Fruit fly (Drosophila melanogaster): Measurements from ENCODE around the gene nom.
A peak's percentile ranks its signal among the peaks of the same experiment; 100 is the strongest.

nom gene

DNA sequence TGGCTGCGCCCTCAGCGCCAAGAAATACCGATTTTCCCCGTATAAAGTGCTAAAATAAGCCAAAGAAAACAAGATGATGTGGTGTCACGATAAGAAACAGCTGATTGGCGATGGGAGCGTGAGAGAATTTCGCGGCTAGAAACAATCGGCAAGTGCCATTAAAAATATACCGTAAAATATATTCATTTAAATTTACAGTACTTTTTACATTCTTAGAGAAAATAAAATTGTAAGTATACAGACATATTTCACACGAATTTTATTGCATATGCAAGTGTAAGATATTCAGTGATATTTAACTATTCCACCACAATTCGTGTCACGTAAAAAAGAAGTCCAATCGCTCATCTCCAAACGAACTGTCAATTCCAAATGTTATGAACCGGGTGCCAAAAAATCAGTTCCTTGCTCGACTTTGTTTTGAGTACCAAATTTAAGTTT lies 46.4 kb upstream of the nom start, which contains the start of the genes Unc50, CG11755 and CG8043 (continued):
- TF ChIP-seq ssp (GFP tag; IDR thresholded peaks at IDR 0.05), result peak; percentile 70
- TF ChIP-seq caup (GFP tag; optimal IDR thresholded peaks at IDR 0.05; ENCODE audit: severe bottlenecking), result peak; percentile 52
- TF ChIP-seq Nf-YA (GFP tag; IDR thresholded peaks at IDR 0.05), result no peak
- TF ChIP-seq Xrp1 (GFP tag; IDR thresholded peaks at IDR 0.05), result peak; percentile 82
- peak; percentile 67 for TF ChIP-seq CG14441 (GFP tag; IDR thresholded peaks at IDR 0.05)
- peak; percentile 11 for TF ChIP-seq CG6765 (GFP tag; optimal IDR thresholded peaks at IDR 0.05)
- peak; percentile 19 for TF ChIP-seq CG31365 (tag; optimal IDR thresholded peaks at IDR 0.05)
- peak; percentile 66 for TF ChIP-seq mirr (GFP tag; optimal IDR thresholded peaks at IDR 0.05)
- TF ChIP-seq gro (GFP tag; optimal IDR thresholded peaks at IDR 0.05), result peak; percentile 25
- TF ChIP-seq Jarid2 (GFP tag; optimal IDR thresholded peaks at IDR 0.05), result no peak
- peak; percentile 83 for TF ChIP-seq CG15696 (tag; optimal IDR thresholded peaks at IDR 0.05)
- peak; percentile 86 for TF ChIP-seq CG12659 (GFP tag; optimal IDR thresholded peaks at IDR 0.05)
- TF ChIP-seq CG9932 (GFP tag; IDR thresholded peaks at IDR 0.05), result peak; percentile 95
- peak; percentile 75; the same call in 2 of the 3 replicates for TF ChIP-seq jigr1 (GFP tag; IDR thresholded peaks at IDR 0.05)
- peak; percentile 39 for TF ChIP-seq CG7987 (GFP tag; optimal IDR thresholded peaks at IDR 0.05)
- no peak for TF ChIP-seq dan (GFP tag; IDR thresholded peaks at IDR 0.05)
- TF ChIP-seq dm (GFP tag; optimal IDR thresholded peaks at IDR 0.05), result no peak
- peak; percentile 74; the same call in 1 of the 2 replicates for TF ChIP-seq ato (GFP tag; IDR thresholded peaks at IDR 0.05; ENCODE audit: partially characterized antibody)
- no peak for TF ChIP-seq btn (GFP tag; optimal IDR thresholded peaks at IDR 0.05)
- TF ChIP-seq CG8924 (tag; optimal IDR thresholded peaks at IDR 0.05), result peak; percentile 82
- TF ChIP-seq CG7372 (GFP tag; IDR thresholded peaks at IDR 0.05), result peak; percentile 59
- TF ChIP-seq CG7271 (tag; optimal IDR thresholded peaks at IDR 0.05), result peak; percentile 30
- TF ChIP-seq CG6175 (GFP tag; IDR thresholded peaks at IDR 0.05), result no peak
- peak; percentile 86 for TF ChIP-seq CG13775 (GFP tag; optimal IDR thresholded peaks at IDR 0.05)
- peak; percentile 83 for TF ChIP-seq ind (GFP tag; optimal IDR thresholded peaks at IDR 0.05)
- no peak for TF ChIP-seq Lim3 (GFP tag; IDR thresholded peaks at IDR 0.05)
- peak; percentile 76 for TF ChIP-seq Mad (GFP tag; optimal IDR thresholded peaks at IDR 0.05)
- peak; percentile 54 for TF ChIP-seq CG18476 (GFP tag; optimal IDR thresholded peaks at IDR 0.05)
- no peak; the same call in 2 of the 3 replicates for TF ChIP-seq CG3726 (GFP tag; IDR thresholded peaks at IDR 0.05)
- peak; percentile 100 for TF ChIP-seq grn (GFP tag; optimal IDR thresholded peaks at IDR 0.05)
- no peak for TF ChIP-seq CG10274 (GFP tag; optimal IDR thresholded peaks at IDR 0.05)
- peak; percentile 66 for TF ChIP-seq fd96Cb (tag; optimal IDR thresholded peaks at IDR 0.05)
- TF ChIP-seq kay (GFP tag; optimal IDR thresholded peaks at IDR 0.05), result peak; percentile 59
- TF ChIP-seq Doc2 (GFP tag; IDR thresholded peaks at IDR 0.05), result no peak
- TF ChIP-seq otp (GFP tag; IDR thresholded peaks at IDR 0.05), result no peak
- peak in 1 of 2 experiments; percentile 72 for TF ChIP-seq bsh (GFP tag; optimal IDR thresholded peaks at IDR 0.05)
- peak; percentile 45; the same call in 1 of the 3 replicates for TF ChIP-seq CG7357 (GFP tag; IDR thresholded peaks at IDR 0.05)
- TF ChIP-seq crol (GFP tag; IDR thresholded peaks at IDR 0.05), result no peak
- TF ChIP-seq CG17328 (GFP tag; IDR thresholded peaks at IDR 0.05), result 0 out of 2 replicates have a peak, but pooled peaks have one; percentile 7
- no peak for TF ChIP-seq cg (GFP tag; optimal IDR thresholded peaks at IDR 0.05)
- TF ChIP-seq lbe (GFP tag; optimal IDR thresholded peaks at IDR 0.05), result peak; percentile 79
- TF ChIP-seq Camta (GFP tag; optimal IDR thresholded peaks at IDR 0.05), result peak; percentile 60
- peak; percentile 59 for TF ChIP-seq CG33213 (GFP tag; optimal IDR thresholded peaks at IDR 0.05)
- 0 out of 3 replicates have a peak, but pooled peaks have one; percentile 32 for TF ChIP-seq ken (GFP tag; IDR thresholded peaks at IDR 0.05)
- peak in 1 of 3 experiments; percentile 75 for TF ChIP-seq Stat92E (GFP tag; optimal IDR thresholded peaks at IDR 0.05)
- no peak for TF ChIP-seq gcm2 (GFP tag; optimal IDR thresholded peaks at IDR 0.05)
- peak; percentile 85 for TF ChIP-seq CG2712 (tag; optimal IDR thresholded peaks at IDR 0.05)
- no peak for TF ChIP-seq CG8359 (GFP tag; optimal IDR thresholded peaks at IDR 0.05; ENCODE audit: borderline replicate concordance)
- no peak for TF ChIP-seq sc (optimal IDR thresholded peaks at IDR 0.05)
- peak; percentile 29 for TF ChIP-seq sc (GFP tag; optimal IDR thresholded peaks at IDR 0.05)
- no peak for TF ChIP-seq CG15269 (tag; optimal IDR thresholded peaks at IDR 0.05)

Measured in whole organism, embryonic.